Fruit fly (Drosophila melanogaster) whole organism, prepupa: ENCODE data around the gene SdhD.

Experiments used
- Blimp-1 ChIP-seq: fragments of 200-800 bp; sonication (Bioruptor generic); optimal IDR thresholded peaks from 3 replicates; lab custom pipeline; 2017; ENCODE audit warnings: missing biosample characterization, missing genetic modification characterization, mild to moderate bottlenecking, moderate library complexity, missing genetic modification reagents
- CG11294 ChIP-seq: fragments of 200-800 bp; sonication (Bioruptor generic); IDR thresholded peaks from 2 replicates; pipeline ENCODE4 v1.3.6; 2022; ENCODE audit warnings: missing biosample characterization, missing genetic modification characterization
- CG11762 ChIP-seq: fragments of 200-800 bp; sonication (Bioruptor generic); optimal IDR thresholded peaks from 3 replicates; lab custom pipeline; 2016; ENCODE audit warnings: missing biosample characterization, missing genetic modification characterization; ENCODE audit not compliant: insufficient read depth
- CG15336 ChIP-seq: fragments of 200-800 bp; sonication (Bioruptor generic); IDR thresholded peaks from 2 replicates; pipeline ENCODE4 v1.3.6; 2022; ENCODE audit warnings: missing biosample characterization, missing genetic modification characterization
- CG1621 ChIP-seq: fragments of 200-800 bp; sonication (Bioruptor generic); optimal IDR thresholded peaks from 3 replicates; lab custom pipeline; 2018; ENCODE audit warnings: missing biosample characterization, mild to moderate bottlenecking, missing genetic modification characterization
- CG16779 ChIP-seq: fragments of 200-800 bp; sonication (Bioruptor generic); optimal IDR thresholded peaks from 3 replicates; lab custom pipeline; 2017; ENCODE audit warnings: missing biosample characterization, mild to moderate bottlenecking, missing genetic modification characterization
- CG3032 ChIP-seq: fragments of 200-800 bp; optimal IDR thresholded peaks from 2 replicates; lab custom pipeline; 2019; ENCODE audit warnings: missing biosample characterization, mild to moderate bottlenecking, missing genetic modification characterization, moderate library complexity
- CG31627 ChIP-seq: fragments of 200-800 bp; sonication (Bioruptor generic); optimal IDR thresholded peaks from 3 replicates; lab custom pipeline; 2016; ENCODE audit warnings: missing biosample characterization, missing genetic modification characterization
- CG3919 ChIP-seq: fragments of 200-800 bp; sonication (Bioruptor generic); optimal IDR thresholded peaks from 3 replicates; lab custom pipeline; 2016; ENCODE audit warnings: missing biosample characterization, missing genetic modification characterization
- CG6808 ChIP-seq: fragments of 200-800 bp; sonication (Bioruptor generic); optimal IDR thresholded peaks from 3 replicates; lab custom pipeline; 2017; ENCODE audit warnings: missing biosample characterization, missing genetic modification characterization, mild to moderate bottlenecking, moderate library complexity, missing genetic modification reagents
- CG7368 ChIP-seq: fragments of 200-800 bp; sonication (Bioruptor generic); optimal IDR thresholded peaks from 3 replicates; lab custom pipeline; 2016; ENCODE audit warnings: missing biosample characterization, missing genetic modification characterization
- CG8119 ChIP-seq: fragments of 200-800 bp; sonication (Bioruptor generic); IDR thresholded peaks from 3 replicates; pipeline ENCODE4 v1.3.6; 2022; ENCODE audit warnings: missing biosample characterization, missing genetic modification characterization
- CG8632 ChIP-seq: fragments of 200-800 bp; sonication (Bioruptor generic); optimal IDR thresholded peaks from 3 replicates; lab custom pipeline; 2016; ENCODE audit warnings: missing biosample characterization, missing genetic modification characterization
- Ets96B ChIP-seq: fragments of 200-800 bp; optimal IDR thresholded peaks from 2 replicates; lab custom pipeline; 2019; ENCODE audit warnings: missing biosample characterization, mild to moderate bottlenecking, missing genetic modification characterization, moderate library complexity
- Hr39 ChIP-seq: fragments of 200-800 bp; sonication (Bioruptor generic); optimal IDR thresholded peaks from 2 replicates; lab custom pipeline; 2016; ENCODE audit warnings: missing biosample characterization, missing genetic modification characterization
- Hr4 ChIP-seq: fragments of 200-800 bp; sonication (Bioruptor generic); optimal IDR thresholded peaks from 3 replicates; lab custom pipeline; 2016; ENCODE audit warnings: missing biosample characterization, missing genetic modification characterization
- Lpt ChIP-seq: fragments of 200-800 bp; sonication (Bioruptor generic); optimal IDR thresholded peaks from 3 replicates; lab custom pipeline; 2016; ENCODE audit warnings: missing biosample characterization, missing genetic modification characterization
- Met ChIP-seq: fragments of 200-800 bp; sonication (Bioruptor generic); optimal IDR thresholded peaks from 3 replicates; lab custom pipeline; 2016; ENCODE audit warnings: missing biosample characterization, missing genetic modification characterization
- OdsH ChIP-seq: fragments of 200-800 bp; sonication (Bioruptor generic); optimal IDR thresholded peaks from 3 replicates; lab custom pipeline; 2016; ENCODE audit warnings: missing biosample characterization, missing genetic modification characterization
- Smox ChIP-seq: fragments of 200-800 bp; sonication (Bioruptor generic); optimal IDR thresholded peaks from 3 replicates; lab custom pipeline; 2016; ENCODE audit warnings: missing biosample characterization, missing genetic modification characterization
- Sox102F ChIP-seq: fragments of 200-800 bp; sonication (Bioruptor generic); optimal IDR thresholded peaks from 2 replicates; lab custom pipeline; 2016; ENCODE audit warnings: missing biosample characterization, mild to moderate bottlenecking, missing genetic modification characterization
- Sox14 ChIP-seq: fragments of 200-800 bp; sonication (Bioruptor generic); optimal IDR thresholded peaks from 3 replicates; lab custom pipeline; 2016; ENCODE audit warnings: missing biosample characterization, missing genetic modification characterization
- Sox15 ChIP-seq: fragments of 200-800 bp; sonication (Bioruptor generic); optimal IDR thresholded peaks from 3 replicates; lab custom pipeline; 2016; ENCODE audit warnings: missing biosample characterization, missing genetic modification characterization
- acj6 ChIP-seq: fragments of 200-800 bp; sonication (Bioruptor generic); optimal IDR thresholded peaks from 3 replicates; lab custom pipeline; 2016; ENCODE audit warnings: missing biosample characterization, missing genetic modification characterization
- cyc ChIP-seq: fragments of 200-800 bp; sonication (Bioruptor generic); optimal IDR thresholded peaks from 3 replicates; lab custom pipeline; 2016; ENCODE audit warnings: missing biosample characterization, missing genetic modification characterization
- dac ChIP-seq: fragments of 200-800 bp; sonication (Bioruptor generic); optimal IDR thresholded peaks from 2 replicates; lab custom pipeline; 2017; ENCODE audit warnings: missing biosample characterization, mild to moderate bottlenecking, missing genetic modification characterization
- fkh ChIP-seq: fragments of 200-800 bp; sonication (Bioruptor generic); optimal IDR thresholded peaks from 3 replicates; lab custom pipeline; 2017; ENCODE audit warnings: missing biosample characterization, mild to moderate bottlenecking, missing genetic modification characterization, moderate library complexity
- lz ChIP-seq: fragments of 200-800 bp; sonication (Bioruptor generic); optimal IDR thresholded peaks from 3 replicates; lab custom pipeline; 2016; ENCODE audit warnings: missing biosample characterization, missing genetic modification characterization
- net ChIP-seq: fragments of 200-800 bp; sonication (Bioruptor generic); optimal IDR thresholded peaks from 3 replicates; lab custom pipeline; 2016; ENCODE audit warnings: missing biosample characterization, missing genetic modification characterization
- spab ChIP-seq: fragments of 200-800 bp; sonication (Bioruptor generic); optimal IDR thresholded peaks from 2 replicates; lab custom pipeline; 2017; ENCODE audit warnings: missing biosample characterization, mild to moderate bottlenecking, missing genetic modification characterization, missing genetic modification reagents
- svp ChIP-seq: fragments of 200-800 bp; sonication (Bioruptor generic); peaks from one replicate; lab custom pipeline; 2016; ENCODE audit warnings: missing biosample characterization, missing genetic modification characterization
- topi ChIP-seq: fragments of 200-800 bp; sonication (Bioruptor generic); optimal IDR thresholded peaks from 3 replicates; lab custom pipeline; 2016; ENCODE audit warnings: missing biosample characterization, missing genetic modification characterization
- vri ChIP-seq: fragments of 200-800 bp; sonication (Bioruptor generic); optimal IDR thresholded peaks from 3 replicates; lab custom pipeline; 2016; ENCODE audit warnings: missing biosample characterization, mild to moderate bottlenecking, missing genetic modification characterization

Gene SdhD

DNA sequence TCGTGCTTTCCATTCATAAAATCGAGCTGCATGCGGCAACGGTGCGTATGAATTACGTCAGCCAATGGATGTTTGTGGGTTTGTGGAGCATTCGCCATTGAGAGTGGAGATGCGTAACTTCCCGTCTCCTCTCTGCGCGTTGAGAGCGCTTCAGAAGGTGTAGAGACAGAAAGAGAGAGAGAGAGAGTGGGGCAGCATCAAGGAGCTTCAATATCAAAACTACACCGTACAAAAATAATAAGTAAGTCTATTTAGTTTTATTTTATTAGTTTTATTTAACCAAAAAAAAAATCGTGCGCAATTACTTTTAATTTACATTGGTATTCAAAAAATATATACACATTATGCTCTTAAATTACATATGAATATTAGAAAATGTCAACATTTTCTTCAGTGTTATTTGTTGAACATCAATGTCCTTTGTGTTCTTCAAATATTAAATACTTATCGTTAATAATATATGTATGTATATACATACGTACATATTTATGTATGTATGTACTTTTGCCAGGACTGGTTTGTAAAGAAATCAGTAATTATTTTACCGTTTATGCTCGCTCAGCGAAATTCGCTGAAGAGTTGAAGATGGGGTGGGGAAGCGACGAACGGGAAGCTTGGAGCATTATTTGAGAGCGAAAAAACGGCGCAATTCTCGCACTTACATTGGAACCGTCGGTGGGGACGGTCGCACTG, 37.6 kb downstream of the SdhD start, which contains the start of gene CG10365 (continued):
- TF ChIP-seq Met (GFP tag; lab: Kevin White, UChicago) = peak; percentile 84
- peak; percentile 7 for TF ChIP-seq dac (GFP tag; lab: Kevin White, UChicago)
- TF ChIP-seq Sox14 = peak; percentile 57
- TF ChIP-seq CG15336 (GFP tag; lab: Robert Waterston, UW) = peak; percentile 97
- TF ChIP-seq CG16779 (tag; lab: Kevin White, UChicago) = peak; percentile 67
- peak; percentile 68 for TF ChIP-seq Sox102F (GFP tag; lab: Kevin White, UChicago)
- peak; percentile 90 for TF ChIP-seq Ets96B (tag; lab: Kevin White, UChicago)
- peak; percentile 89 for TF ChIP-seq net (GFP tag; lab: Kevin White, UChicago)
- TF ChIP-seq CG11762 (GFP tag; lab: Kevin White, UChicago) = peak; percentile 89
- peak; percentile 52 for TF ChIP-seq CG31627
- TF ChIP-seq CG6808 = peak; percentile 77
- peak; percentile 32 for TF ChIP-seq Hr39 (GFP tag; lab: Kevin White, UChicago)
- TF ChIP-seq spab = peak; percentile 81
- peak; percentile 92 for TF ChIP-seq vri (GFP tag; lab: Kevin White, UChicago)
- peak; percentile 80 for TF ChIP-seq Hr4 (GFP tag; lab: Kevin White, UChicago)
- peak; percentile 59 for TF ChIP-seq Blimp-1 (GFP tag; lab: Kevin White, UChicago)
- peak; percentile 75 for TF ChIP-seq Sox15 (GFP tag; lab: Kevin White, UChicago)
- peak; percentile 74 for TF ChIP-seq topi (GFP tag; lab: Kevin White, UChicago)
- TF ChIP-seq, all 60 proteins: peak for 57

DNA sequence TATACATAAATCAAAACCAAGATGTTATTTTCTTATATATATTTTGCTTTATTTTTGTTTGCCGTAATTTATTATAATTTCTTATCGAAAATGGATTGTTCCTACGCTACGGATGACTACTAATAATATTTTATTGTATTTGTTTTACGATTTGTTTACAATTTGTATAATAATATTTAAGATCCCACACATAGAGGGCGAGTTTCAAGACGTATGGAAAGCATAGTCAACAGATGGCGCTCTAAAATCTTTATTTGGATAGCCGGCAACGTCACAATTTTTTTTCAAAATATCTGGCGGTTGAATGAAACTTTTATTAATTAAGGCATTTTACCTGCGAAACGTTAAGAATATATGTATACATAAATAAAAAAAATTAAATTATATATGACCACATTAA, 38.5 kb downstream of the SdhD start:
- TF ChIP-seq cyc (GFP tag; lab: Kevin White, UChicago) (peak; percentile 7), fkh (GFP tag; lab: Kevin White, UChicago) (peak; percentile 97), lz (GFP tag; lab: Kevin White, UChicago) (peak; percentile 18), acj6 (GFP tag; lab: Kevin White, UChicago) (no peak), svp (peak; percentile 65), CG3032 (tag; lab: Kevin White, UChicago) (peak; percentile 20), CG7368 (GFP tag; lab: Kevin White, UChicago) (no peak), Smox (GFP tag; lab: Kevin White, UChicago) (peak; percentile 6), Hr39 (GFP tag; lab: Kevin White, UChicago) (peak; percentile 13), CG31627 (peak; percentile 33)

DNA sequence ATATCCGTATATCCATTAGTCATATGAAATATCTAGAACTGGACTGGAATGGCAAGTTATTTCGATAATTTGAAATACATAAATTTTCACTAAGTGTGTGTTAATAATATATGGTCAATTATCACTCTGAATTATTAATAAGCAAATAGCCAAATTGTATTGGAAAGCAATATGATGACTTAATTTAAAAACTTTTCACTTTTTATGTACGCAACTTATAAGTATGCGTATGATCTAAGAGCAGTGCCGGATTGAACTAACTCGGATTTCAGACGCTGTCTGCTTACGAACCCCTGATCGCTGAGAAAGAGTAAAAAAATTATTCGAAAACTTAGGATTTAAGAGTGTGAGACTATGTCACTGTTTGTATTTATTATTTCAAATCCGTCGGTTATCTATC, 38.9 kb downstream of the SdhD start, which contains the start of gene CG10232:
Gene CG10232, minus strand, starts transcription at position 101 of the 400 bp plus-strand sequence.
- TF ChIP-seq CG8119 (GFP tag; lab: Robert Waterston, UW) (no peak), acj6 (GFP tag; lab: Kevin White, UChicago) (no peak), CG3919 (no peak), CG11294 (GFP tag; lab: Robert Waterston, UW) (no peak), svp (no peak)
- TF ChIP-seq, all 60 proteins: peak for 0

DNA sequence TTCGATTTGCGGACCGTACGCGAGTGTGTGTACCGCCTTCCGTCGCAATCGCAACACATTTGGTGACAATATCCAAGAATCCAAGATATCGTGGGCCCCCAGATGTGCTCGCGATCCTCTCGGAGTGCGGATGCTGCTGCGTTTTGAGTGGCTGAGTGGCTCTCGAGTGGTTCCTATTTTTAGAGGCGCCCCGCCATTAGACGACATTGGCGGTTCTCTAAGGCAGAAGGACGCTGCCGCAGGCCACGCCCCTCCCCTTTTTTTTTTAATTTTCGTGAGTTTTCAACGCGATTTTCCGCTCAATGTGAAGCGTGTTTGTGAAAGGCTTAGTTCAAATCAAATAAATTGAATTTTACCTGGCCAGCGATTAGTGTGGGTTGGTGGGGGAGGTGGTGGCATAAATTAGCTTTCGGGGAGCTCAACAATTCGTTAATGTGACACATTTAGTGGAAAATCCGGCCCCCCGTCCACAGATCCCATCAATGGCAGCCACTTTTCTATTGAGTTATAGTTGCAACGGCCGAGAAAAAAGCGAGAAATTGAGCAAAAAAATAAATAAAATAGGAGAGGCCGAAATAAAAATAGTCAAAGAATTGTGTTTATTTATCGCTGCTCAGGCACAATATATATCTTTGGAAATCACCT, 42.0 kb downstream of the SdhD start, which contains the start of gene nau:
Gene nau, minus strand, starts transcription at position 61 of the 645 bp plus-strand sequence.
- TF ChIP-seq Blimp-1 (GFP tag; lab: Kevin White, UChicago) = no peak
- TF ChIP-seq lz (GFP tag; lab: Kevin White, UChicago) = no peak
- no peak for TF ChIP-seq CG7368 (GFP tag; lab: Kevin White, UChicago)
- TF ChIP-seq Hr39 (GFP tag; lab: Kevin White, UChicago) = no peak
- TF ChIP-seq Lpt (GFP tag; lab: Kevin White, UChicago) = no peak
- TF ChIP-seq CG1621 (tag; lab: Kevin White, UChicago) = no peak
- TF ChIP-seq CG8632 (GFP tag; lab: Kevin White, UChicago) = no peak
- TF ChIP-seq OdsH (GFP tag; lab: Kevin White, UChicago) = no peak
- no peak for TF ChIP-seq CG3919
- TF ChIP-seq, all 60 proteins: peak for 0
